Worm (Caenorhabditis elegans) whole organism, L4 larva: Measurements from ENCODE around the gene adbp-1.

Experiments used
- F49E8.2 ChIP-seq: sonication (generic microtip); optimal IDR thresholded peaks from 2 replicates; lab custom pipeline; 2016; ENCODE audit warnings: missing compliant biosample characterization, mild to moderate bottlenecking, missing genetic modification characterization, borderline replicate concordance
- R02D3.7 ChIP-seq: fragments of 150-350 bp; sonication (generic microtip); optimal IDR thresholded peaks from 3 replicates; lab custom pipeline; 2014; ENCODE audit warnings: missing biosample characterization, missing genetic modification characterization
- T20F7.1 ChIP-seq: fragments of 200-800 bp; sonication (Bioruptor generic); optimal IDR thresholded peaks from 2 replicates; lab custom pipeline; 2018; ENCODE audit warnings: mild to moderate bottlenecking, missing genetic modification characterization, missing compliant biosample characterization
- Y48G9A.11 ChIP-seq: fragments of 200-800 bp; sonication (Bioruptor generic); IDR thresholded peaks from 2 replicates; pipeline ENCODE4 v1.3.6; 2022; ENCODE audit warnings: missing genetic modification reagents, missing genetic modification characterization, missing compliant biosample characterization
- dmd-8 ChIP-seq: fragments of 200-800 bp; sonication (Bioruptor generic); IDR thresholded peaks from 2 replicates; pipeline ENCODE4 v1.3.6; 2022; ENCODE audit warnings: missing genetic modification characterization, missing compliant biosample characterization
- lin-13 ChIP-seq: fragments of 150-350 bp; optimal IDR thresholded peaks from 2 replicates; lab custom pipeline; 2014; ENCODE audit warnings: missing biosample characterization, missing genetic modification reagents, missing genetic modification characterization
- mes-2 ChIP-seq: sonication (generic microtip); optimal IDR thresholded peaks from 2 replicates; lab custom pipeline; 2016; ENCODE audit warnings: missing genotype, mild to moderate bottlenecking, missing genetic modification characterization, missing compliant biosample characterization; ENCODE audit not compliant: poor library complexity, severe bottlenecking
- pqm-1 ChIP-seq: sonication (generic microtip); optimal IDR thresholded peaks from 2 replicates; lab custom pipeline; 2017; ENCODE audit warnings: missing biosample characterization, missing genetic modification characterization
- snpc-4 ChIP-seq: fragments of 150-350 bp; optimal IDR thresholded peaks from 2 replicates; lab custom pipeline; 2014; ENCODE audit warnings: missing biosample characterization, missing genetic modification characterization
- zag-1 ChIP-seq: fragments of 150-350 bp; optimal IDR thresholded peaks from 2 replicates; lab custom pipeline; 2014; ENCODE audit warnings: missing biosample characterization, missing genetic modification characterization

DNA sequence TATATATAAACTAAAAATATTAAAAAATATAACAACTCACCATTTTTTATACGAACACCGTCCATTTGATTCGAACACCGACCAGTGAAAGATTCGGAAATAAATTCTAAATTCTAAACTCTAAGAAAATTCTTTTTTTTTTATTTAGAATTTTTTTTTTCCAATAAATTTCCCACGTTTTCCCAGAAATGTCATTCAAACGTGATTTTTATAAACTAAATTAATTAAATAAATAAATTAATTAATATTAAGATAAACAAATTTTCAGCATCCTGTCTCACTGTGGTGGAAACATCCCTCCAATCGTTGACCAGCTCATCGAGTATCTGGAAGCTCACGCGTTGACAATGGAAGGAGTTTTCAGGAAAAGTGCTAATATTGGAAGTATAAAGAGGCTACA is 23.6 kb downstream of the adbp-1 start, which contains the start of gene klp-17:
- TF ChIP-seq R02D3.7 (tag; lab: Kevin White, UChicago), result no peak
- TF ChIP-seq F49E8.2 (tag; lab: Kevin White, UChicago), result no peak
- no peak for TF ChIP-seq T20F7.1 (GFP tag; lab: Kevin White, UChicago)
- TF ChIP-seq Y48G9A.11 (GFP tag; lab: Robert Waterston, UW), result no peak
- no peak for TF ChIP-seq lin-13 (GFP tag; lab: Kevin White, UChicago)
- no peak for TF ChIP-seq zag-1
- TF ChIP-seq pqm-1 (tag; lab: Kevin White, UChicago), result no peak
- TF ChIP-seq snpc-4 (tag; lab: Kevin White, UChicago), result no peak
- no peak for TF ChIP-seq mes-2
- TF ChIP-seq dmd-8 (GFP tag; lab: Robert Waterston, UW), result no peak
